Fruit fly (Drosophila melanogaster): Measurements from ENCODE around the gene mRpS35.

DNA sequence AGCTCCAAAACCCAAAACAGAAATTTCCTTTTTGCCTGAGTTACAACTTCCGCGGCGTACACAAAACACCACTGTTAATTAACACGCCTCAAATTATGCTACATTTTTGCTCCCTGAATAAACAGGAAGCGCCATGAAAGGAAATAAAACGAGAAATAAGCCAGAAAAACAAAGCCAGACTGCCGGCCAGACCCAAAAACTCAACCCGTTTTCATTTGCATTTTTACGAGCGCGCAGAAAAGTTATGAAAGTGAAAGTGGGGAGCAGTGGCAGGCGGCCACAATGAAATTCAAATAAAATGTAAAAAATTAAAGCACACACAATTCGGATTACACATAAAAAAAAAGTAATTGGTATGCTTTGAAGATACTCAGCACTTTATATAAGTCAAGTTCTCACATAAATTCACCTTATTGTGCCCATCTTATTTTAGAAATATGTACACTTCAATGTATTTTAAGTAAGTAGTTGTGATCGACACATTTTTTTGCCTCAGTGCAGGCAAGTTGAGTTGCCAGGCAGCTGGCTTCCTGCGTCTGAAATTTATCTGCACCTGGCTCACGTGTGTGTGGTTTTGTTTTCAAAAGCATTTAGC lies 14.8 kb downstream of the mRpS35 start:
- TF ChIP-seq CG8478 (optimal IDR thresholded peaks at IDR 0.05) (no peak), CTCF (optimal IDR thresholded peaks at IDR 0.05) (no peak)
